Fruit fly (Drosophila melanogaster): Measurements from ENCODE around the gene Sry-delta.
A peak's percentile ranks its signal among the peaks of the same experiment; 100 is the strongest.

Sry-delta gene

dm6 chr3R:30092700-30093044, 49.5 kb downstream of the Sry-delta start (continued):
- TF ChIP-seq sqz (GFP tag; optimal IDR thresholded peaks at IDR 0.05): peak; percentile 17
- peak; percentile 18 for TF ChIP-seq Lhr (GFP tag; optimal IDR thresholded peaks at IDR 0.05)
- TF ChIP-seq CG7786 (GFP tag; optimal IDR thresholded peaks at IDR 0.05): peak; percentile 84
- peak; percentile 26 for TF ChIP-seq p53 (GFP tag; optimal IDR thresholded peaks at IDR 0.05)
- TF ChIP-seq nom (GFP tag; optimal IDR thresholded peaks at IDR 0.05): no peak
- TF ChIP-seq CG18619 (GFP tag; optimal IDR thresholded peaks at IDR 0.05): peak; percentile 80
- TF ChIP-seq MTF-1 (GFP tag; optimal IDR thresholded peaks at IDR 0.05; ENCODE audit: borderline replicate concordance): peak; percentile 50
- TF ChIP-seq CG4424 (GFP tag; optimal IDR thresholded peaks at IDR 0.05): peak; percentile 65
- TF ChIP-seq zfh2 (GFP tag; optimal IDR thresholded peaks at IDR 0.05): peak; percentile 84
- TF ChIP-seq CG5180 (GFP tag; optimal IDR thresholded peaks at IDR 0.05): peak; percentile 62
- peak; percentile 79 for TF ChIP-seq ken (GFP tag; IDR thresholded peaks at IDR 0.05)
- no peak for TF ChIP-seq dan (GFP tag; IDR thresholded peaks at IDR 0.05)
- TF ChIP-seq vfl (GFP tag; optimal IDR thresholded peaks at IDR 0.05): peak; percentile 92
- TF ChIP-seq Pdp1 (GFP tag; optimal IDR thresholded peaks at IDR 0.05): peak; percentile 83 to 84
- peak; percentile 73; the same call in 2 of the 3 replicates for TF ChIP-seq CG11560 (tag; IDR thresholded peaks at IDR 0.05)
- peak; percentile 86 for TF ChIP-seq grau (tag; optimal IDR thresholded peaks at IDR 0.05)
- TF ChIP-seq caup (GFP tag; optimal IDR thresholded peaks at IDR 0.05; ENCODE audit: severe bottlenecking): peak; percentile 83
- TF ChIP-seq CG2889 (GFP tag; IDR thresholded peaks at IDR 0.05): peak; percentile 85
- peak; percentile 91 for TF ChIP-seq CG9932 (GFP tag; IDR thresholded peaks at IDR 0.05)
- no peak; the same call in 1 of the 2 replicates for TF ChIP-seq crol (GFP tag; IDR thresholded peaks at IDR 0.05)
- peak; percentile 77 for TF ChIP-seq CG6813 (GFP tag; optimal IDR thresholded peaks at IDR 0.05)
- peak; percentile 81 for TF ChIP-seq CG32767 (GFP tag; IDR thresholded peaks at IDR 0.05)
- TF ChIP-seq CG10366 (GFP tag; IDR thresholded peaks at IDR 0.05): peak; percentile 91
- peak; percentile 84 for TF ChIP-seq chn (GFP tag; optimal IDR thresholded peaks at IDR 0.05)
- TF ChIP-seq slou (GFP tag; optimal IDR thresholded peaks at IDR 0.05): no peak
- TF ChIP-seq CG7745 (tag; optimal IDR thresholded peaks at IDR 0.05): no peak
- TF ChIP-seq NK7.1 (GFP tag; optimal IDR thresholded peaks at IDR 0.05): peak; percentile 71
- TF ChIP-seq Aef1 (GFP tag; IDR thresholded peaks at IDR 0.05): peak; percentile 75
- peak; percentile 68 for TF ChIP-seq CG9876 (GFP tag; optimal IDR thresholded peaks at IDR 0.05)
- TF ChIP-seq CG4854 (GFP tag; optimal IDR thresholded peaks at IDR 0.05): peak; percentile 74
- TF ChIP-seq CG18476 (GFP tag; optimal IDR thresholded peaks at IDR 0.05): peak; percentile 79
- TF ChIP-seq Chrac-16 (GFP tag; optimal IDR thresholded peaks at IDR 0.05): peak; percentile 81
- peak; percentile 62 for TF ChIP-seq CG6683 (GFP tag; optimal IDR thresholded peaks at IDR 0.05)
- TF ChIP-seq kah (GFP tag; optimal IDR thresholded peaks at IDR 0.05): peak; percentile 54
- TF ChIP-seq CG10147 (GFP tag; optimal IDR thresholded peaks at IDR 0.05): peak; percentile 73
- peak; percentile 90 for TF ChIP-seq CG34422 (GFP tag; IDR thresholded peaks at IDR 0.05)
- peak; percentile 60 for TF ChIP-seq gcm2 (GFP tag; optimal IDR thresholded peaks at IDR 0.05)
- peak; percentile 86 for TF ChIP-seq wdn (GFP tag; IDR thresholded peaks at IDR 0.05)
- TF ChIP-seq CG6175 (GFP tag; IDR thresholded peaks at IDR 0.05): peak; percentile 81; the same call in 2 of the 3 replicates
- TF ChIP-seq CG2129 (GFP tag; IDR thresholded peaks at IDR 0.05; ENCODE audit: partially characterized antibody): no peak
- no peak for TF ChIP-seq Elba2 (GFP tag; optimal IDR thresholded peaks at IDR 0.05)
- TF ChIP-seq CG7839 (tag; optimal IDR thresholded peaks at IDR 0.05): peak; percentile 89
- TF ChIP-seq Nf-YB (GFP tag; optimal IDR thresholded peaks at IDR 0.05): peak; percentile 58
- TF ChIP-seq Bgb (GFP tag; IDR thresholded peaks at IDR 0.05; ENCODE audit: partially characterized antibody): no peak
- peak; percentile 67 for TF ChIP-seq CG4282 (GFP tag; optimal IDR thresholded peaks at IDR 0.05)
- TF ChIP-seq CG43689 (GFP tag; IDR thresholded peaks at IDR 0.05): peak; percentile 73
- peak; percentile 58 for TF ChIP-seq CG34376 (GFP tag; optimal IDR thresholded peaks at IDR 0.05)
- no peak for TF ChIP-seq Neu2 (GFP tag; optimal IDR thresholded peaks at IDR 0.05; ENCODE audit: borderline replicate concordance)
- peak; percentile 69 for TF ChIP-seq kay (GFP tag; optimal IDR thresholded peaks at IDR 0.05)
- peak; percentile 71 for TF ChIP-seq fd64A (GFP tag; optimal IDR thresholded peaks at IDR 0.05)
- peak; percentile 77 for TF ChIP-seq CG31441 (GFP tag; IDR thresholded peaks at IDR 0.05)
